Worm (Caenorhabditis elegans) whole organism, mixed stage, embryonic: ENCODE data around the gene dhs-28.

Experiments
- M03D4.4 ChIP-seq: sonication (generic microtip); optimal IDR thresholded peaks from 2 replicates; lab custom pipeline; 2017; ENCODE audit warnings: mild to moderate bottlenecking, missing genetic modification characterization, missing compliant biosample characterization
- bed-3 ChIP-seq: fragments of 200-800 bp; sonication (Bioruptor generic); optimal IDR thresholded peaks from 3 replicates; lab custom pipeline; 2018; ENCODE audit warnings: mild to moderate bottlenecking, missing genetic modification characterization, moderate library complexity, missing compliant biosample characterization
- blmp-1 ChIP-seq: fragments of 150-350 bp; optimal IDR thresholded peaks from 2 replicates; lab custom pipeline; 2014; ENCODE audit warnings: missing biosample characterization, missing genetic modification characterization
- ceh-39 ChIP-seq: fragments of 150-350 bp; optimal IDR thresholded peaks from 2 replicates; lab custom pipeline; 2014; ENCODE audit warnings: missing biosample characterization, missing genetic modification characterization
- ceh-43 ChIP-seq: fragments of 200-800 bp; sonication (Bioruptor generic); optimal IDR thresholded peaks from 2 replicates; lab custom pipeline; 2018; ENCODE audit warnings: mild to moderate bottlenecking, missing genetic modification characterization, moderate library complexity, missing compliant biosample characterization
- ceh-83 ChIP-seq: fragments of 200-800 bp; sonication (Bioruptor generic); optimal IDR thresholded peaks from 2 replicates; lab custom pipeline; 2018; ENCODE audit warnings: mild to moderate bottlenecking, missing genetic modification characterization, missing compliant biosample characterization
- ces-1 ChIP-seq: fragments of 150-350 bp; optimal IDR thresholded peaks from 2 replicates; lab custom pipeline; 2014; ENCODE audit warnings: missing biosample characterization, missing genetic modification reagents, missing genetic modification characterization
- cnd-1 ChIP-seq: fragments of 200-800 bp; sonication (Bioruptor generic); optimal IDR thresholded peaks from 2 replicates; lab custom pipeline; 2018; ENCODE audit warnings: mild to moderate bottlenecking, missing genetic modification characterization, missing compliant biosample characterization
- drap-1 ChIP-seq: fragments of 200-800 bp; sonication (Bioruptor generic); optimal IDR thresholded peaks from 3 replicates; lab custom pipeline; 2018; ENCODE audit warnings: mild to moderate bottlenecking, missing genetic modification characterization, missing compliant biosample characterization
- elt-1 ChIP-seq: sonication (generic microtip); optimal IDR thresholded peaks from 2 replicates; lab custom pipeline; 2017; ENCODE audit warnings: missing genetic modification characterization, mild to moderate bottlenecking, missing compliant biosample characterization, antibody characterized with exemption, moderate library complexity, borderline replicate concordance; ENCODE audit not compliant: insufficient read depth
- elt-3 ChIP-seq: fragments of 150-350 bp; optimal IDR thresholded peaks from 2 replicates; lab custom pipeline; 2014; ENCODE audit warnings: missing biosample characterization, missing genetic modification characterization
- ham-2 ChIP-seq: fragments of 200-800 bp; sonication (Bioruptor generic); optimal IDR thresholded peaks from 2 replicates; lab custom pipeline; 2018; ENCODE audit warnings: mild to moderate bottlenecking, missing genetic modification characterization, missing compliant biosample characterization
- hlh-1 ChIP-seq: fragments of 150-350 bp; optimal IDR thresholded peaks from 2 replicates; lab custom pipeline; 2014; ENCODE audit warnings: missing biosample characterization, missing genetic modification reagents, missing genetic modification characterization
- lin-13 ChIP-seq: fragments of 150-350 bp; optimal IDR thresholded peaks from 2 replicates; lab custom pipeline; 2014; ENCODE audit warnings: missing biosample characterization, missing genetic modification characterization
- lin-32 ChIP-seq: fragments of 200-800 bp; sonication (Bioruptor generic); optimal IDR thresholded peaks from 2 replicates; lab custom pipeline; 2018; ENCODE audit warnings: mild to moderate bottlenecking, missing genetic modification characterization, missing compliant biosample characterization
- lsy-2 ChIP-seq: fragments of 150-350 bp; optimal IDR thresholded peaks from 2 replicates; lab custom pipeline; 2014; ENCODE audit warnings: missing biosample characterization, missing genetic modification characterization
- mls-2 ChIP-seq: sonication (generic microtip); optimal IDR thresholded peaks from 2 replicates; lab custom pipeline; 2016; ENCODE audit warnings: mild to moderate bottlenecking, missing genetic modification characterization, moderate library complexity, missing compliant biosample characterization
- nhr-12 ChIP-seq: fragments of 150-350 bp; optimal IDR thresholded peaks from 2 replicates; lab custom pipeline; 2014; ENCODE audit warnings: missing biosample characterization, missing genetic modification characterization
- nhr-2 ChIP-seq: fragments of 150-350 bp; optimal IDR thresholded peaks from 2 replicates; lab custom pipeline; 2014; ENCODE audit warnings: missing biosample characterization, missing genetic modification characterization
- nhr-28 ChIP-seq: fragments of 150-350 bp; optimal IDR thresholded peaks from 2 replicates; lab custom pipeline; 2014; ENCODE audit warnings: missing biosample characterization, missing genetic modification characterization
- nhr-76 ChIP-seq: sonication (generic microtip); optimal IDR thresholded peaks from 2 replicates; lab custom pipeline; 2017; ENCODE audit warnings: missing biosample characterization, missing genetic modification characterization
- sem-2 ChIP-seq: fragments of 200-800 bp; sonication (Bioruptor generic); optimal IDR thresholded peaks from 2 replicates; lab custom pipeline; 2018; ENCODE audit warnings: mild to moderate bottlenecking, missing genetic modification characterization, missing compliant biosample characterization
- snpc-4 ChIP-seq: fragments of 150-350 bp; optimal IDR thresholded peaks from 2 replicates; lab custom pipeline; 2014; ENCODE audit warnings: missing biosample characterization, missing genetic modification characterization
- sptf-1 ChIP-seq: sonication (generic microtip); optimal IDR thresholded peaks from 2 replicates; lab custom pipeline; 2017; ENCODE audit warnings: mild to moderate bottlenecking, missing genetic modification characterization, moderate library complexity, missing compliant biosample characterization
- tbx-8 ChIP-seq: fragments of 200-800 bp; sonication (Bioruptor generic); optimal IDR thresholded peaks from 2 replicates; lab custom pipeline; 2018; ENCODE audit warnings: mild to moderate bottlenecking, missing genetic modification characterization, moderate library complexity, missing compliant biosample characterization
- unc-120 ChIP-seq: sonication (generic microtip); optimal IDR thresholded peaks from 2 replicates; lab custom pipeline; 2017; ENCODE audit warnings: missing genetic modification characterization, missing compliant biosample characterization; ENCODE audit not compliant: poor library complexity, severe bottlenecking
- unc-39 ChIP-seq: fragments of 150-350 bp; optimal IDR thresholded peaks from 2 replicates; lab custom pipeline; 2014; ENCODE audit warnings: missing biosample characterization, missing genetic modification characterization
- unc-62 ChIP-seq: fragments of 150-350 bp; optimal IDR thresholded peaks from 2 replicates; lab custom pipeline; 2014; ENCODE audit warnings: missing biosample characterization, missing genetic modification reagents, missing genetic modification characterization
- zip-8 ChIP-seq: fragments of 150-350 bp; optimal IDR thresholded peaks from 2 replicates; lab custom pipeline; 2014; ENCODE audit warnings: missing biosample characterization, missing genetic modification characterization
- ztf-11 ChIP-seq: fragments of 150-350 bp; optimal IDR thresholded peaks from 2 replicates; lab custom pipeline; 2014; ENCODE audit warnings: missing biosample characterization, missing genetic modification characterization

Gene dhs-28

DNA sequence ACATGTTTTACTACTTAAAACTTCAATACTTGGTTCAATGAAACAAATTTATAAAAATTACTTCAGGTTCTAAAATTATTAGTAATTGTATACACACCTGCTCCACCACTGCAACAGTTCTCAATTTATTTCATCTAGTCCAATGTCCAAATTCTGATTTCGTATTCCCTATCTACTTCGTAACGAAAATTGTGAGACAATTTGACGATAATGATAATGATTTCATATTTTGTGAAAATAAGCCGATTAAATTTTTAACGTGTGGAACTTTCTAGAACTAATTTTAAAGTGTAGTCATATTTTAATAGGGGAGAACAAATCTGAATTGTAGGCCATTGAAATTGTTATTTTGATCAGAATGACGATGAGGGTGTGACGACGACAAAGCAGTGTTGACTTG is 27.8 kb upstream of the dhs-28 start:
- TF ChIP-seq M03D4.4 (tag; lab: Kevin White, UChicago) (no peak), sem-2 (GFP tag; lab: Kevin White, UChicago) (no peak), snpc-4 (no peak), ham-2 (no peak), lin-32 (GFP tag; lab: Kevin White, UChicago) (no peak), cnd-1 (tag; lab: Kevin White, UChicago) (no peak), elt-3 (tag; lab: Kevin White, UChicago) (no peak), nhr-76 (tag; lab: Kevin White, UChicago) (no peak), elt-1 (tag; lab: Kevin White, UChicago) (no peak), nhr-28 (tag; lab: Kevin White, UChicago) (no peak)

DNA sequence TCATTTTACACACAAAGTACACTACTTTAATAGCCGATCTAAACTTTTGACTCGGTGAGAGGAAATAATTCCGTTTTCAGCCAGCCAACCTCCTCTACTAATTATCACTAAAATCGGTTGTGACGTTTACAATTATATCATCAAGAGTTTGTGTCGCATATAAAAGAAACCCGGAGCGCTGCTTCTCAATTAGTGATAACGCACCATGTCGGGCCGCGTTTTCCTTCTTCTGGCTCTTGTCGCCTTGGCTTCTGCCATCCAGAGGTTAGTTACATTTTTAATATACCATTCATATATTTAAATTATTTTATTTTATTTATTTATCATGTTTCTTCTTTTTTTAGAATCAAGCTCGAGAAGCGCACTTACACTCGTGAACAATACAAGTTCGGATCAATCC is 27.3 kb upstream of the dhs-28 start, which contains the start of gene asp-3:
TSS of gene asp-3 (plus strand) at position 79 of the 400 bp plus-strand sequence.
- TF ChIP-seq ces-1 (GFP tag; lab: Kevin White, UChicago) = no peak
- no peak for TF ChIP-seq unc-120 (tag; lab: Kevin White, UChicago)
- TF ChIP-seq ztf-11 (tag; lab: Kevin White, UChicago) = no peak
- no peak for TF ChIP-seq unc-39 (tag; lab: Kevin White, UChicago)
- TF ChIP-seq nhr-12 (tag; lab: Kevin White, UChicago) = no peak
- TF ChIP-seq unc-62 (GFP tag; lab: Kevin White, UChicago) = no peak
- TF ChIP-seq sem-2 (GFP tag; lab: Kevin White, UChicago) = no peak
- no peak for TF ChIP-seq nhr-2
- TF ChIP-seq nhr-28 (tag; lab: Kevin White, UChicago) = no peak
- TF ChIP-seq bed-3 (GFP tag; lab: Kevin White, UChicago) = no peak
- no peak for TF ChIP-seq M03D4.4 (tag; lab: Kevin White, UChicago)
- no peak for TF ChIP-seq ceh-39 (tag; lab: Kevin White, UChicago)

DNA sequence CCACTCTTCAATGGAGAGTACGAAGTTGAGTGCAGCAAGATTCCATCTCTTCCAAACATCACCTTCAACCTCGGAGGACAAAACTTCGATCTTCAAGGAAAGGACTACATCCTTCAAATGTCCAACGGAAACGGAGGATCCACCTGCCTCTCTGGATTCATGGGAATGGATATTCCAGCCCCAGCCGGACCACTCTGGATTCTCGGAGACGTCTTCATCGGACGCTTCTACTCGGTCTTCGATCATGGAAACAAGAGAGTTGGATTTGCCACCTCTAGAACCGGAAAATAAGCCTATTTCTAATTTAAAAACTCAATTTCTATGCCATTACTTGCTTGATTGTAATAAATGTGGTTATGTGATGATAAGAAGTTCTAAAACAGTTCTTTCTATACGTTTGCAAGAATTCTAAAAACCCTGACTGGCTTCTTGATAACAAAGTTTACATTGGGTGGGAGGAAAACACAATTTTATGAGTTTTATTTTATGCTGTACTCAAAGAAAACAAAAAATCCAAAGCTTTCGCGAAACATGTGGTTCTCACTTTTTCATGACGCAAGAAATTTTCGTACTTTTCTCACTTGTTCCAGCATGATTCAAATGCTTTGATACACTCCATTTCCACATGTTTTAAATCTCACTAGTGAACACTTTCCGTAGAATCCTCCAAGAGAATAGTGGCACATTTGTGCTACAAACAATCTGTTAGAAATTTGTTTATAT is 25.8 kb upstream of the dhs-28 start:
- TF ChIP-seq ceh-43 (GFP tag; lab: Kevin White, UChicago) (no peak), nhr-28 (tag; lab: Kevin White, UChicago) (no peak), ceh-39 (tag; lab: Kevin White, UChicago) (no peak), ces-1 (GFP tag; lab: Kevin White, UChicago) (no peak)

- TF ChIP-seq lin-32 (GFP tag; lab: Kevin White, UChicago) (no peak), lin-13 (no peak), zip-8 (tag; lab: Kevin White, UChicago) (no peak), elt-1 (tag; lab: Kevin White, UChicago) (no peak), ceh-39 (tag; lab: Kevin White, UChicago) (no peak), ham-2 (no peak), drap-1 (GFP tag; lab: Kevin White, UChicago) (no peak), nhr-2 (no peak), cnd-1 (tag; lab: Kevin White, UChicago) (no peak), hlh-1 (tag; lab: Kevin White, UChicago) (no peak), nhr-28 (tag; lab: Kevin White, UChicago) (no peak), unc-39 (tag; lab: Kevin White, UChicago) (no peak), ceh-43 (GFP tag; lab: Kevin White, UChicago) (no peak), mls-2 (no peak), sptf-1 (tag; lab: Kevin White, UChicago) (no peak), nhr-12 (tag; lab: Kevin White, UChicago) (no peak), unc-120 (tag; lab: Kevin White, UChicago) (no peak), lsy-2 (tag; lab: Kevin White, UChicago) (no peak), ces-1 (GFP tag; lab: Kevin White, UChicago) (no peak), snpc-4 (no peak)
- TF ChIP-seq, all 35 proteins: peak for 0
These were observed 22.3 kb upstream of the dhs-28 start for ce11 chrX:6795843-6796521.

- TF ChIP-seq zip-8 (tag; lab: Kevin White, UChicago) (no peak), lin-32 (GFP tag; lab: Kevin White, UChicago) (no peak), mls-2 (no peak), sem-2 (GFP tag; lab: Kevin White, UChicago) (no peak), unc-39 (tag; lab: Kevin White, UChicago) (no peak), lin-13 (no peak), nhr-2 (no peak), tbx-8 (GFP tag; lab: Kevin White, UChicago) (no peak), lsy-2 (tag; lab: Kevin White, UChicago) (no peak), snpc-4 (no peak), nhr-76 (tag; lab: Kevin White, UChicago) (no peak), blmp-1 (tag; lab: Kevin White, UChicago) (no peak), ceh-83 (GFP tag; lab: Kevin White, UChicago) (no peak), ces-1 (GFP tag; lab: Kevin White, UChicago) (no peak), M03D4.4 (tag; lab: Kevin White, UChicago) (no peak)
These were observed 18.5 kb upstream of the dhs-28 start, which contains the start of gene M03A8.3 for ce11 chrX:6799776-6800175. M03A8.3 (plus strand) TSS chrX:6800053.
